Fruit fly (Drosophila melanogaster): ENCODE measurements around the gene Sec61gamma.

Sec61gamma gene

DNA sequence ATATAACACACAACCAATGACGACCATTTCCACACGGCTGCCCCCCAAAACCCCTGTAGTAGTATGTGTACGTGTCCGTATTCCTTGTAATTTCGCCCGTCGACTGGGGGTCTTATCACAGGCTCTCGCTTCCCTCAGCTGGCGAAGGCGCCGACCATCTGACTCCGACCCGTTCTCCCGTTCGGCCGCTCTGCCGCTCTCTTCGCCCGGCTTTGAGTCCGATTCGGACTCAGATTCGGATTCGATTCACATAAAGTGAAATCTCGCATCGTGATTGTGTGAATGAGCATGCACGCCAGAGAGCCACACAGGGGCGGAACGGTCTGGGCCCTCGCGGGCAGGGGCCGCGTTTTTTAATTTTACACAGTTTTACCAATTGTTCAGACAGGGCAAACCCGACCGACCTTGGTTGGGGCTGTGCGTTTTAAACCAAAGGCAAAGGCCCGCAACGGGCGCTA lies 22.6 kb downstream of the Sec61gamma start (continued):
- TF ChIP-seq CG13296 (GFP tag; optimal IDR thresholded peaks at IDR 0.05): no peak
- peak; percentile 65 for TF ChIP-seq CG3847 (GFP tag; IDR thresholded peaks at IDR 0.05)

DNA sequence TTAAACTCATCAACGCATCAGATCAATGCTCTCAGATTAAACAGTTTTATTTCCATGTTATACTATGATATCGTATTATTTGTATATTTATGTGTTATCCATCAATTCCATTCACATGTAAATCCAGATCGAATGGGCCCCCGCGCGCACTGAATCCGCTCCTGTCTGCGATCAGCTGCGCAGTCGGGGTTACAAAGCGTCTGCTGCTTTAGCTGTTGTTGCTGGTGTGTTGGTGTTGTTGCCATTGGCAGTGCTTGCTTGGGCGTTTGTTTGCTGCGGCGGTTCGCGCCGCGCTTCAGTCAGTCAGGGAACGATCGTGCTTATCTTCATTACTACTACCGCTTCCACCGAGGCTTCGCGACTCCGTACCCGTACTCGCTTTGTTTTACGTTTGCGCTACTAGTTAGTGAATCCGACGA lies 23.9 kb downstream of the Sec61gamma start, which contains the start of gene Zw:
TSS of gene Zw (plus strand) at position 262 of the 419 bp plus-strand sequence.
- TF ChIP-seq sna (GFP tag; IDR thresholded peaks at IDR 0.05; ENCODE audit: partially characterized antibody) (no peak), CG12104 (GFP tag; optimal IDR thresholded peaks at IDR 0.05) (no peak), Aef1 (GFP tag; IDR thresholded peaks at IDR 0.05) (peak; percentile 72), mirr (GFP tag; optimal IDR thresholded peaks at IDR 0.05) (peak; percentile 46), MESR4 (GFP tag; optimal IDR thresholded peaks at IDR 0.05) (no peak), pan (optimal IDR thresholded peaks at IDR 0.05) (no peak), pan (GFP tag; optimal IDR thresholded peaks at IDR 0.05 in 1 of 2, IDR thresholded peaks at IDR 0.05 in 1 of 2) (peak in 1 of 2 experiments; percentile 54), Nf-YA (GFP tag; IDR thresholded peaks at IDR 0.05) (no peak), CG1024 (GFP tag; IDR thresholded peaks at IDR 0.05) (0 out of 2 replicates have a peak, but pooled peaks have one; percentile 7), Dip2 (GFP tag; IDR thresholded peaks at IDR 0.05) (no peak), CG8359 (GFP tag; optimal IDR thresholded peaks at IDR 0.05; ENCODE audit: borderline replicate concordance) (no peak), B-H1 (GFP tag; IDR thresholded peaks at IDR 0.05) (peak; percentile 29; the same call in 1 of the 3 replicates), Max (GFP tag; optimal IDR thresholded peaks at IDR 0.05) (no peak), cato (GFP tag; optimal IDR thresholded peaks at IDR 0.05; ENCODE audit: borderline replicate concordance) (no peak), CG2875 (GFP tag; optimal IDR thresholded peaks at IDR 0.05) (no peak), CG17385 (GFP tag; optimal IDR thresholded peaks at IDR 0.05) (no peak), Hey (tag; optimal IDR thresholded peaks at IDR 0.05) (no peak), dan (GFP tag; IDR thresholded peaks at IDR 0.05) (0 out of 2 replicates have a peak, but pooled peaks have one; percentile 8), CG14667 (GFP tag; IDR thresholded peaks at IDR 0.05) (peak; percentile 62), CG13123 (GFP tag; optimal IDR thresholded peaks at IDR 0.05) (no peak), Nf-YB (GFP tag; optimal IDR thresholded peaks at IDR 0.05) (no peak), CG10979 (tag; optimal IDR thresholded peaks at IDR 0.05) (peak; percentile 35), wdn (GFP tag; IDR thresholded peaks at IDR 0.05) (0 out of 2 replicates have a peak, but pooled peaks have one; percentile 28), CG10543 (GFP tag; optimal IDR thresholded peaks at IDR 0.05) (peak; percentile 68), zfh2 (GFP tag; optimal IDR thresholded peaks at IDR 0.05) (peak; percentile 59), CG6683 (GFP tag; optimal IDR thresholded peaks at IDR 0.05) (no peak), Atf6 (GFP tag; IDR thresholded peaks at IDR 0.05) (no peak), CG7372 (GFP tag; IDR thresholded peaks at IDR 0.05) (0 out of 2 replicates have a peak, but pooled peaks have one; percentile 34), Dip3 (GFP tag; optimal IDR thresholded peaks at IDR 0.05) (peak; percentile 56), aop (GFP tag; IDR thresholded peaks at IDR 0.05) (no peak), gem (tag; optimal IDR thresholded peaks at IDR 0.05) (peak; percentile 59), vnd (GFP tag; IDR thresholded peaks at IDR 0.05; ENCODE audit: partially characterized antibody) (0 out of 3 replicates have a peak, but pooled peaks have one; percentile 37), CG10431 (GFP tag; optimal IDR thresholded peaks at IDR 0.05) (no peak), Hr51 (GFP tag; optimal IDR thresholded peaks at IDR 0.05) (peak; percentile 2 to 3), CG17361 (GFP tag; IDR thresholded peaks at IDR 0.05) (peak; percentile 53; the same call in 2 of the 3 replicates), sc (optimal IDR thresholded peaks at IDR 0.05) (no peak), sc (GFP tag; optimal IDR thresholded peaks at IDR 0.05) (no peak), sug (tag; optimal IDR thresholded peaks at IDR 0.05) (peak; percentile 62), H2.0 (GFP tag; IDR thresholded peaks at IDR 0.05) (peak; percentile 51; the same call in 1 of the 2 replicates), jumu (GFP tag; optimal IDR thresholded peaks at IDR 0.05) (no peak), ap (GFP tag; IDR thresholded peaks at IDR 0.05) (no peak), CG5245 (GFP tag; optimal IDR thresholded peaks at IDR 0.05) (peak; percentile 19), tup (GFP tag; optimal IDR thresholded peaks at IDR 0.05) (no peak), Hmr (GFP tag; optimal IDR thresholded peaks at IDR 0.05) (peak; percentile 27), vvl (GFP tag; IDR thresholded peaks at IDR 0.05) (peak; percentile 84), Fer2 (tag; optimal IDR thresholded peaks at IDR 0.05) (peak; percentile 0), HLH54F (GFP tag; optimal IDR thresholded peaks at IDR 0.05) (peak; percentile 53)

All from whole organism, embryonic.